Worm (Caenorhabditis elegans) whole organism, L2 larva: ENCODE measurements around the gene ifta-1.

ENCODE experiments used
- C34F6.9 ChIP-seq: fragments of 150-350 bp; optimal IDR thresholded peaks from 2 replicates; lab custom pipeline; 2014; ENCODE audit warnings: missing biosample characterization, missing genetic modification characterization
- F13H6.1 ChIP-seq: sonication (generic microtip); optimal IDR thresholded peaks from 2 replicates; lab custom pipeline; 2016; ENCODE audit warnings: missing genetic modification characterization, missing compliant biosample characterization
- Y55F3AM.14 ChIP-seq: fragments of 200-800 bp; sonication (Bioruptor generic); optimal IDR thresholded peaks from 2 replicates; lab custom pipeline; 2018; ENCODE audit warnings: mild to moderate bottlenecking, missing genetic modification characterization, missing compliant biosample characterization
- ZK546.5 ChIP-seq: sonication (generic microtip); optimal IDR thresholded peaks from 2 replicates; lab custom pipeline; 2017; ENCODE audit warnings: missing biosample characterization, missing genetic modification characterization
- aly-2 ChIP-seq: fragments of 150-350 bp; optimal IDR thresholded peaks from 2 replicates; lab custom pipeline; 2014; ENCODE audit warnings: missing biosample characterization, missing genetic modification characterization
- ama-1 ChIP-seq: fragments of 150-350 bp; optimal IDR thresholded peaks from 2 replicates; lab custom pipeline; 2018; ENCODE audit warnings: inconsistent platforms
- blmp-1 ChIP-seq: sonication (generic microtip); optimal IDR thresholded peaks from 2 replicates; lab custom pipeline; 2017; ENCODE audit warnings: missing genetic modification characterization, mild to moderate bottlenecking, missing compliant biosample characterization, antibody characterized with exemption, moderate library complexity; ENCODE audit not compliant: insufficient read depth
- ceh-16 ChIP-seq: fragments of 150-350 bp; optimal IDR thresholded peaks from 2 replicates; lab custom pipeline; 2014; ENCODE audit warnings: missing biosample characterization, missing genetic modification characterization
- crh-2 ChIP-seq: sonication (generic microtip); optimal IDR thresholded peaks from 2 replicates; lab custom pipeline; 2017; ENCODE audit warnings: missing biosample characterization, missing genetic modification characterization
- egl-27 ChIP-seq: sonication (generic microtip); optimal IDR thresholded peaks from 3 replicates; lab custom pipeline; 2017; ENCODE audit warnings: missing biosample characterization, missing genetic modification reagents, missing genetic modification characterization
- elt-3 ChIP-seq: sonication (generic microtip); optimal IDR thresholded peaks from 2 replicates; lab custom pipeline; 2017; ENCODE audit warnings: missing biosample characterization, missing genetic modification characterization
- lin-11 ChIP-seq: fragments of 150-350 bp; sonication (generic microtip); optimal IDR thresholded peaks from 2 replicates; lab custom pipeline; 2014; ENCODE audit warnings: missing biosample characterization, missing genetic modification characterization, inconsistent platforms, mixed read lengths
- lin-13 ChIP-seq: fragments of 150-350 bp; optimal IDR thresholded peaks from 2 replicates; lab custom pipeline; 2014; ENCODE audit warnings: missing biosample characterization, missing genetic modification reagents, missing genetic modification characterization
- lin-39 ChIP-seq: fragments of 150-350 bp; optimal IDR thresholded peaks from 2 replicates; lab custom pipeline; 2014; ENCODE audit warnings: missing biosample characterization, missing genetic modification reagents, missing genetic modification characterization
- lsy-2 ChIP-seq, 2 experiments: fragments of 150-350 bp in 1 of 2; sonication (generic microtip) in 1 of 2; optimal IDR thresholded peaks; 2 replicates each; lab custom pipeline; 2014 to 2017; ENCODE audit warnings: missing biosample characterization in 2 of 2, missing genetic modification characterization in 2 of 2
- mab-5 ChIP-seq: fragments of 150-350 bp; optimal IDR thresholded peaks from 2 replicates; lab custom pipeline; 2014; ENCODE audit warnings: missing biosample characterization, missing genetic modification characterization
- mbf-1 ChIP-seq: sonication (generic microtip); optimal IDR thresholded peaks from 2 replicates; lab custom pipeline; 2017; ENCODE audit warnings: missing biosample characterization, missing genetic modification characterization
- nhr-10 ChIP-seq: sonication (generic microtip); optimal IDR thresholded peaks from 2 replicates; lab custom pipeline; 2017; ENCODE audit warnings: missing biosample characterization, missing genetic modification characterization
- nhr-11 ChIP-seq: fragments of 150-350 bp; optimal IDR thresholded peaks from 2 replicates; lab custom pipeline; 2014; ENCODE audit warnings: missing biosample characterization, missing genetic modification characterization
- nhr-129 ChIP-seq: fragments of 150-350 bp; optimal IDR thresholded peaks from 2 replicates; lab custom pipeline; 2014; ENCODE audit warnings: missing biosample characterization, missing genetic modification characterization
- nhr-6 ChIP-seq: fragments of 150-350 bp; optimal IDR thresholded peaks from 2 replicates; lab custom pipeline; 2014; ENCODE audit warnings: missing biosample characterization, missing genetic modification characterization
- sem-4 ChIP-seq: fragments of 150-350 bp; optimal IDR thresholded peaks from 2 replicates; lab custom pipeline; 2014; ENCODE audit warnings: missing biosample characterization, missing genetic modification reagents, missing genetic modification characterization
- skn-1 ChIP-seq: sonication (generic microtip); optimal IDR thresholded peaks from 2 replicates; lab custom pipeline; 2017; ENCODE audit warnings: missing biosample characterization, missing genetic modification characterization
- sma-3 ChIP-seq: sonication (generic microtip); optimal IDR thresholded peaks from 2 replicates; lab custom pipeline; 2016; ENCODE audit warnings: missing genetic modification reagents, missing genetic modification characterization, missing compliant biosample characterization
- sma-9 ChIP-seq, 2 experiments: fragments of 150-350 bp in 1 of 2; sonication (generic microtip) in 1 of 2; optimal IDR thresholded peaks; 2 replicates each; lab custom pipeline; 2014 to 2016; ENCODE audit warnings: missing genetic modification characterization in 2 of 2, mild to moderate bottlenecking in 1 of 2, missing biosample characterization in 1 of 2, missing compliant biosample characterization in 1 of 2, missing genetic modification reagents in 1 of 2, moderate library complexity in 1 of 2
- unc-39 ChIP-seq: fragments of 150-350 bp; optimal IDR thresholded peaks from 2 replicates; lab custom pipeline; 2014; ENCODE audit warnings: missing biosample characterization, missing genetic modification characterization
- unc-55 ChIP-seq: fragments of 150-350 bp; sonication (generic microtip); optimal IDR thresholded peaks from 3 replicates; lab custom pipeline; 2014; ENCODE audit warnings: missing biosample characterization, missing genetic modification reagents, missing genetic modification characterization
- unc-62 ChIP-seq: fragments of 150-350 bp; optimal IDR thresholded peaks from 2 replicates; lab custom pipeline; 2014; ENCODE audit warnings: missing biosample characterization, missing genetic modification reagents, missing genetic modification characterization
- zag-1 ChIP-seq: fragments of 150-350 bp; optimal IDR thresholded peaks from 2 replicates; lab custom pipeline; 2014; ENCODE audit warnings: missing biosample characterization, missing genetic modification characterization

Gene ifta-1

DNA sequence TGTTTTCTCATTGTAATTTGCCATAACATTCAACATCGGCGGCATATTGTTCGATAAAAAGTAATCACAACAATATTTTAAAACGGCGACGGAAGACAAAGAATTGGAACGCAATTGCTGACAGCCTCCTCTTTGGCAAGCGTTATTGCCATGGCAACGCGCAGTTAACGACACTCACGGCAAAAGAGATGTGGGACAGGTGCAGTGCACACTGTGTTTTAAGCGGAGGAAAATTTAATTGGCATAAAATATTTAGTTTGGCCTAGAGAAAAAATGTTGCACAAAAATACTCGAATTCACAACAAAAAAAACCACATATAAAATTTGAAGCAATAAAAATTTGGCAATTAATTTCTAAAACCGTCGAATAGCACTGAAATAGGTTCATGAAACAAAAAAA, at the start of gene ifta-1:
TSS of gene ifta-1 (minus strand) at position 101 of the 400 bp plus-strand sequence.
- TF ChIP-seq lin-13 (no peak), nhr-10 (no peak), lin-11 (peak; percentile 6), ceh-16 (tag; lab: Kevin White, UChicago) (no peak), sma-9 (GFP tag; optimal IDR thresholded peaks at IDR 0.05; lab: Kevin White, UChicago) (no peak), sma-9 (tag; optimal IDR thresholded peaks at IDR 0.05; lab: Kevin White, UChicago) (no peak)

DNA sequence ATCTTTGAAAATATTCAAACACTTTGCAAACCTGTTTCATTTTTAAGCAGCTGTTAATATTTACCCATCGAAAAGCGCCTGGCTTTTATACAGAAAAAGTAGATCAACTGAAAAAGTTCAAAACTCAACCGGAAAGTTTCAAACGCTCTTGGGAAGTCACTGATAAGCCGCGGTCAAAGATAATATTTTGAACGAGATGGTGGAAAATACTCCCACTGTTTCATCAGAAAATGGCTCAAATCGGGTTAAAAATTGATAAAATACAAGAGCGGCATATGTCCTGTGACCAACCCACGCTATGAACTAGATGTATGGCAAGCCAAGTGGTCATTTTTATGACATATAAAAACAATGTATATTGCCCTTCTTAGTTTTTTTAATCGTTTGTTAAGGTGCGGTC, 46.7 kb upstream of the ifta-1 start, which contains the start of gene sulp-2:
TSS of gene sulp-2 (minus strand) at position 107 of the 400 bp plus-strand sequence.
- TF ChIP-seq lsy-2 (tag; optimal IDR thresholded peaks at IDR 0.05; lab: Kevin White, UChicago), result no peak
- TF ChIP-seq C34F6.9 (tag; lab: Kevin White, UChicago), result no peak
- no peak for TF ChIP-seq nhr-11 (tag; lab: Kevin White, UChicago)
- TF ChIP-seq mab-5, result no peak
- no peak for TF ChIP-seq lin-11
- TF ChIP-seq unc-39 (tag; lab: Kevin White, UChicago), result no peak
- TF ChIP-seq aly-2, result no peak
- TF ChIP-seq nhr-6 (tag; lab: Kevin White, UChicago), result no peak
- TF ChIP-seq mbf-1 (tag; lab: Kevin White, UChicago), result no peak
- TF ChIP-seq elt-3 (tag; lab: Kevin White, UChicago), result no peak
- no peak for TF ChIP-seq nhr-129 (tag; lab: Kevin White, UChicago)
- TF ChIP-seq crh-2 (tag; lab: Kevin White, UChicago), result no peak
- no peak for TF ChIP-seq Y55F3AM.14
- TF ChIP-seq, all 48 proteins: peak for 0

DNA sequence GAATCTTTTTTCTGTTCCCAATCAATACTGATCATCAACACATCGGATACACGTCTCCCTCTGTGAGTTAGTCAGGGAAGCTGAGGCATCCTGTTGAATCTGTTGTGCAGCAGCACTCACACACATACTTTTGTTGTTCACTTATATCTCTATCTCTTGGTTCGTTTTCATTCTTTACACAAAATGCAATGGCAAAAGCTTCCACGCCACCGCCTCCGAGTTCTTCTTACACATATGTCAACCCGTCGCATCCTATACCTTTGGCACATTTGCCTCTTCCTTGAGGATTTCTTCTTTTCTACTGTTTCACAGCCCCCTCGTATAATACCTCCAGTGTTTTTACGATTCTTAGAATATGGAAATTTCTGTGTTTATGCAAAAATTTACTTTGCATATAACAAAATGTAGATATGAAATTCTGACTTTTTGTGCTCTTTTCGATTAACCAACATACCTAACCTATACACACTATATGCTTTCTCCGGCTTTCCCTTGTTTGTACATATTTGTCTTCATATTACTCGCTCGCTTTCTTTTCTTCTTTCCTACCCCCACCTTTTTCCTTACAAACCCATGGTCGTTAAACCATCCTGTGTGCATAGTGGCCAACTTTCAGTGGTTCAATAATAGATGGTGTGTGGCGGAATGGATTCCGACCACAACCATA, 40.1 kb upstream of the ifta-1 start, which contains the start of gene unc-97:
TSS of gene unc-97 (plus strand) at position 617 of the 667 bp plus-strand sequence.
- TF ChIP-seq unc-62 (GFP tag; lab: Kevin White, UChicago) (no peak), nhr-129 (tag; lab: Kevin White, UChicago) (peak; percentile 36), sma-3 (GFP tag; lab: Kevin White, UChicago) (no peak), lsy-2 (tag; optimal IDR thresholded peaks at IDR 0.05; lab: Kevin White, UChicago) (no peak)

DNA sequence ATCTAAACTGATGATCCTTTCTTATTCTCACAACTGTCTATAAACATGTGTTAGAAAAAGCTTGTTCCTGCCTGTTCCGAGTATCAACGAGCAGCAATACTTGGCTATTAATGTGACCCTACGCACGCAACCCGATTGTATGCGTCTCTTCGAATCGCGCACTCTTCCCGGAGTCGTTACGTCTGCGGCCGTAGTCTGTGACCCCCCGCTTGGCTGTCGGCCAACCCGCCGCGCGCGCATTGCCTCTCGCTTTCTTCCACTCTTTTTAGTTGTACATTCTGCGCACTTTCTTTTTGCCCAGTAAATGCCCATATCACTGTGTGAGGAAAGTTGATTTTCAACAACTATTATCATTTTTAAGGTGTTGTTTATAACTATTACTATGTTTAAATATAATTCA, 39.3 kb upstream of the ifta-1 start:
- TF ChIP-seq unc-55 (GFP tag; lab: Kevin White, UChicago) (peak; percentile 15), nhr-129 (tag; lab: Kevin White, UChicago) (peak; percentile 60), lin-39 (tag; lab: Kevin White, UChicago) (no peak), egl-27 (tag; lab: Kevin White, UChicago) (peak; percentile 2), mab-5 (peak; percentile 54), lsy-2 (tag; optimal IDR thresholded peaks at IDR 0.05; lab: Kevin White, UChicago) (peak in 1 of 2 experiments; percentile 31), C34F6.9 (tag; lab: Kevin White, UChicago) (peak; percentile 31), blmp-1 (tag; lab: Kevin White, UChicago) (peak; percentile 42), elt-3 (tag; lab: Kevin White, UChicago) (no peak), unc-62 (GFP tag; lab: Kevin White, UChicago) (no peak), sem-4 (peak; percentile 55), sma-9 (GFP tag; optimal IDR thresholded peaks at IDR 0.05; lab: Kevin White, UChicago) (peak; percentile 58), sma-9 (tag; optimal IDR thresholded peaks at IDR 0.05; lab: Kevin White, UChicago) (no peak), zag-1 (tag; lab: Kevin White, UChicago) (peak; percentile 39), F13H6.1 (peak; percentile 68), ceh-16 (tag; lab: Kevin White, UChicago) (peak; percentile 47)
- TF ChIP-seq, all 48 proteins: peak for 12

DNA sequence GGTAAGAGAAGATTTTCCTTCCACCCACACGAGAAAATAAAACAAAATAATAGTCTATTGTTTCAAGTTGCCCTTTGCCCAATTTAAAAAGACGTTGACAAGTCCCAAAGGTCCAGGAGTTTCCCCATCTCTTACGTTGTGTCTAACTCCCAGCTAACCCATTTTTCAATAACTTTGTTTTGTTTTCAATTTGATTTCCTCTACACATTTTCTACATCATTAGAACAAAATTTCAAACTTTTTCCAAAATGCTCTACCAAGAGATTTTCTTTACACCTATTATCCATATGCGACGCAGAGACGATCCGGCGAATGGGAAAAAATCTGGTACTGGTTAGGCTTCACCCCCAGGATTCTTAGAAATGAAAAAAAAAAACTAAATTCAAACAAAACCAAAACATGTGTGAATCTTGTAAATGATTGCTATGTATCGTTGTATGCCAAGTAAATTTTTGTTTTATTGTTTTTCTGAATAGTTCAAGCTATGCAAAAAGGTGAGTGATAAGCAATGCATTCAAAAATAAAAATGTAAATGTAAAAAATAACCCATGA, 27.2 kb upstream of the ifta-1 start:
- no peak for TF ChIP-seq skn-1 (tag; lab: Kevin White, UChicago)
- no peak for TF ChIP-seq ZK546.5 (tag; lab: Kevin White, UChicago)
- TF ChIP-seq aly-2, result no peak
- TF ChIP-seq lin-13, result no peak
- TF ChIP-seq ama-1 (lab: Kevin White, UChicago), result no peak
- no peak for TF ChIP-seq lin-39 (tag; lab: Kevin White, UChicago)
- TF ChIP-seq sem-4, result no peak
- no peak for TF ChIP-seq Y55F3AM.14
- no peak for TF ChIP-seq zag-1 (tag; lab: Kevin White, UChicago)
- no peak for TF ChIP-seq mab-5
